Worm (Caenorhabditis elegans) whole organism, mixed stage, embryonic: ENCODE data around the gene col-9.

ENCODE experiments used
- blmp-1 ChIP-seq: fragments of 150-350 bp; optimal IDR thresholded peaks from 2 replicates; lab custom pipeline; 2014; ENCODE audit warnings: missing biosample characterization, missing genetic modification characterization
- ham-2 ChIP-seq: fragments of 200-800 bp; sonication (Bioruptor generic); optimal IDR thresholded peaks from 2 replicates; lab custom pipeline; 2018; ENCODE audit warnings: mild to moderate bottlenecking, missing genetic modification characterization, missing compliant biosample characterization
- mls-2 ChIP-seq: sonication (generic microtip); optimal IDR thresholded peaks from 2 replicates; lab custom pipeline; 2016; ENCODE audit warnings: mild to moderate bottlenecking, missing genetic modification characterization, moderate library complexity, missing compliant biosample characterization
- nhr-12 ChIP-seq: fragments of 150-350 bp; optimal IDR thresholded peaks from 2 replicates; lab custom pipeline; 2014; ENCODE audit warnings: missing biosample characterization, missing genetic modification characterization
- nhr-28 ChIP-seq: fragments of 150-350 bp; optimal IDR thresholded peaks from 2 replicates; lab custom pipeline; 2014; ENCODE audit warnings: missing biosample characterization, missing genetic modification characterization
- nhr-76 ChIP-seq: sonication (generic microtip); optimal IDR thresholded peaks from 2 replicates; lab custom pipeline; 2017; ENCODE audit warnings: missing biosample characterization, missing genetic modification characterization
- snpc-4 ChIP-seq: fragments of 150-350 bp; optimal IDR thresholded peaks from 2 replicates; lab custom pipeline; 2014; ENCODE audit warnings: missing biosample characterization, missing genetic modification characterization

DNA sequence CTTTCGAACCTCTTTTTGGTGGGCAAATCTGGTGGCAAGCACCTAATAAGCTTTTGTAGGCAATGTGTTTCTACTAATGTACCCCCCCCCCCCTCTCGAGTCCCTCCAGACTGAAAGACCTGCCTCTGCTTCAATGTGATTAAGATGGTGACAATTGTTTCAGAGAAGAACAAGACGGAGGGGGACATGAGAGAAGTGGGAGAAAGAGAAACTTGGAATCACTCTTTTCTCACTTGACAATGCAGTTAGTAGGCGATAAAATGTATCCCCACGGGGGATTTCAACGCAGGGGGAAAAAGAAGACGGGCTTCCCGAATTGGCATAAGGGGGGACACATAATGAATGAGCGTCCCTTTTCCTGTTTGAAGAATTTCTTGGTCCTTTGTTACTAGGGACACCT lies 42.4 kb downstream of the col-9 start:
- TF ChIP-seq nhr-76 (tag; lab: Kevin White, UChicago) (no peak), snpc-4 (tag; lab: Kevin White, UChicago) (no peak), mls-2 (tag; lab: Kevin White, UChicago) (no peak), nhr-12 (tag; lab: Kevin White, UChicago) (no peak), blmp-1 (tag; lab: Kevin White, UChicago) (no peak), ham-2 (GFP tag; lab: Kevin White, UChicago) (no peak), nhr-28 (tag; lab: Kevin White, UChicago) (no peak)
